Fruit fly (Drosophila melanogaster) whole organism, wandering third instar larva: ENCODE measurements around the gene CG32756.

Experiments used
- Abd-B ChIP-seq: fragments of >200 bp; optimal IDR thresholded peaks from 2 replicates; lab custom pipeline; 2017; ENCODE audit warnings: missing biosample characterization, missing genetic modification characterization
- CG32264 ChIP-seq: fragments of 200-800 bp; sonication (Bioruptor generic); optimal IDR thresholded peaks from 2 replicates; lab custom pipeline; 2016; ENCODE audit warnings: missing biosample characterization, missing genetic modification characterization
- CG9705 ChIP-seq: fragments of 200-800 bp; sonication (Bioruptor generic); optimal IDR thresholded peaks from 2 replicates; lab custom pipeline; 2018; ENCODE audit warnings: missing biosample characterization, mild to moderate bottlenecking, missing genetic modification characterization
- CrebA ChIP-seq: fragments of 200-800 bp; sonication (Bioruptor generic); optimal IDR thresholded peaks from 2 replicates; lab custom pipeline; 2016; ENCODE audit warnings: missing biosample characterization, mild to moderate bottlenecking, missing genetic modification characterization, borderline replicate concordance
- Dfd ChIP-seq: fragments of >200 bp; optimal IDR thresholded peaks from 2 replicates; lab custom pipeline; 2017; ENCODE audit warnings: missing biosample characterization, missing genetic modification characterization
- HLH106 ChIP-seq: fragments of 200-800 bp; optimal IDR thresholded peaks from 3 replicates; lab custom pipeline; 2019; ENCODE audit warnings: missing biosample characterization, mild to moderate bottlenecking, missing genetic modification characterization, moderate library complexity
- Hnf4 ChIP-seq: fragments of 200-800 bp; sonication (Bioruptor generic); optimal IDR thresholded peaks from 2 replicates; lab custom pipeline; 2016; ENCODE audit warnings: missing biosample characterization, mild to moderate bottlenecking, missing genetic modification characterization
- Hr78 ChIP-seq: fragments of >200 bp; optimal IDR thresholded peaks from 2 replicates; lab custom pipeline; 2017; ENCODE audit warnings: missing biosample characterization, missing genetic modification characterization
- Hr83 ChIP-seq: fragments of 200-300 bp; sonication (Bioruptor generic); optimal IDR thresholded peaks from 2 replicates; lab custom pipeline; 2016; ENCODE audit warnings: missing biosample characterization, mild to moderate bottlenecking, missing genetic modification characterization, moderate library complexity; ENCODE audit not compliant: poor library complexity, severe bottlenecking
- Jra ChIP-seq: sonication (Bioruptor generic); optimal IDR thresholded peaks from 2 replicates; lab custom pipeline; 2016; ENCODE audit warnings: missing biosample characterization, missing genetic modification characterization
- Mio ChIP-seq: sonication (Bioruptor generic); optimal IDR thresholded peaks from 2 replicates; lab custom pipeline; 2016; ENCODE audit warnings: missing biosample characterization, missing genetic modification characterization
- Myc ChIP-seq: fragments of >200 bp; optimal IDR thresholded peaks from 2 replicates; lab custom pipeline; 2017
- N ChIP-seq: fragments of >200 bp; optimal IDR thresholded peaks from 2 replicates; lab custom pipeline; 2018; ENCODE audit warnings: missing biosample characterization, missing external identifiers, missing genetic modification characterization
- OdsH ChIP-seq: fragments of 200-800 bp; sonication (Bioruptor generic); optimal IDR thresholded peaks from 2 replicates; lab custom pipeline; 2016; ENCODE audit warnings: missing biosample characterization, mild to moderate bottlenecking, missing genetic modification characterization
- Sp1 ChIP-seq: fragments of 200-800 bp; sonication (Bioruptor generic); optimal IDR thresholded peaks from 3 replicates; lab custom pipeline; 2019; ENCODE audit warnings: missing biosample characterization, mild to moderate bottlenecking, missing genetic modification characterization, moderate library complexity
- Vsx2 ChIP-seq: fragments of 200-300, 225-300 bp; sonication (Bioruptor generic); optimal IDR thresholded peaks from 2 replicates; lab custom pipeline; 2018; ENCODE audit warnings: missing biosample characterization, missing genetic modification characterization; ENCODE audit not compliant: partially characterized antibody
- br ChIP-seq: fragments of 200-800 bp; sonication (Bioruptor generic); optimal IDR thresholded peaks from 2 replicates; lab custom pipeline; 2016; ENCODE audit warnings: missing biosample characterization, missing genetic modification characterization
- dl ChIP-seq, 2 experiments: fragments of 175-275, 200-275 bp in 1 of 2; fragments of 200-275 bp in 1 of 2; sonication (Bioruptor generic); optimal IDR thresholded peaks; lab custom pipeline; 2018; ENCODE audit warnings: mild to moderate bottlenecking in 2 of 2, missing biosample characterization in 2 of 2, missing genetic modification characterization in 2 of 2, moderate library complexity in 2 of 2; ENCODE audit not compliant: partially characterized antibody in 2 of 2, insufficient read depth in 1 of 2
- dsf ChIP-seq: sonication (Bioruptor generic); optimal IDR thresholded peaks from 2 replicates; lab custom pipeline; 2016; ENCODE audit warnings: missing biosample characterization, missing genetic modification characterization, borderline replicate concordance
- ey ChIP-seq: fragments of 200-800 bp; sonication (Bioruptor generic); optimal IDR thresholded peaks from 2 replicates; lab custom pipeline; 2016; ENCODE audit warnings: missing biosample characterization, missing genetic modification characterization
- foxo ChIP-seq, 2 experiments: fragments of 200-800 bp; sonication (Bioruptor generic); optimal IDR thresholded peaks; 2 replicates in 1 of 2; 3 replicates in 1 of 2; lab custom pipeline; 2016 to 2017; ENCODE audit warnings: missing biosample characterization in 2 of 2, missing genetic modification characterization in 2 of 2
- fru ChIP-seq: fragments of 200-800 bp; sonication (Bioruptor generic); optimal IDR thresholded peaks from 3 replicates; lab custom pipeline; 2016; ENCODE audit warnings: missing biosample characterization, mild to moderate bottlenecking, missing genetic modification characterization
- h ChIP-seq: fragments of 200-800 bp; sonication (Bioruptor generic); optimal IDR thresholded peaks from 3 replicates; lab custom pipeline; 2016; ENCODE audit warnings: missing biosample characterization, mild to moderate bottlenecking, missing genetic modification characterization
- jim ChIP-seq: fragments of 175-275, 200-325 bp; sonication (Bioruptor generic); optimal IDR thresholded peaks from 2 replicates; lab custom pipeline; 2016; ENCODE audit warnings: missing biosample characterization, mild to moderate bottlenecking, missing genetic modification characterization
- lola ChIP-seq: fragments of >200 bp; optimal IDR thresholded peaks from 2 replicates; lab custom pipeline; 2017; ENCODE audit warnings: missing biosample characterization, missing genetic modification characterization
- pan ChIP-seq: fragments of >200 bp; optimal IDR thresholded peaks from 2 replicates; lab custom pipeline; 2017
- psq ChIP-seq: fragments of 200-800 bp; sonication (Bioruptor generic); optimal IDR thresholded peaks from 3 replicates; lab custom pipeline; 2017; ENCODE audit warnings: missing biosample characterization, mild to moderate bottlenecking, missing genetic modification characterization, moderate library complexity
- sage ChIP-seq: fragments of 200-800 bp; sonication (Bioruptor generic); optimal IDR thresholded peaks from 2 replicates; lab custom pipeline; 2016; ENCODE audit warnings: missing biosample characterization, mild to moderate bottlenecking, missing genetic modification characterization
- tai ChIP-seq: sonication (Bioruptor generic); optimal IDR thresholded peaks from 2 replicates; lab custom pipeline; 2016; ENCODE audit warnings: missing biosample characterization, missing genetic modification characterization
- usp ChIP-seq: fragments of >200 bp; optimal IDR thresholded peaks from 2 replicates; lab custom pipeline; 2017; ENCODE audit warnings: missing biosample characterization, missing genetic modification characterization
- woc ChIP-seq: sonication (Bioruptor generic); optimal IDR thresholded peaks from 2 replicates; lab custom pipeline; 2016; ENCODE audit warnings: missing biosample characterization, mild to moderate bottlenecking, missing genetic modification characterization

The CG32756 gene

DNA sequence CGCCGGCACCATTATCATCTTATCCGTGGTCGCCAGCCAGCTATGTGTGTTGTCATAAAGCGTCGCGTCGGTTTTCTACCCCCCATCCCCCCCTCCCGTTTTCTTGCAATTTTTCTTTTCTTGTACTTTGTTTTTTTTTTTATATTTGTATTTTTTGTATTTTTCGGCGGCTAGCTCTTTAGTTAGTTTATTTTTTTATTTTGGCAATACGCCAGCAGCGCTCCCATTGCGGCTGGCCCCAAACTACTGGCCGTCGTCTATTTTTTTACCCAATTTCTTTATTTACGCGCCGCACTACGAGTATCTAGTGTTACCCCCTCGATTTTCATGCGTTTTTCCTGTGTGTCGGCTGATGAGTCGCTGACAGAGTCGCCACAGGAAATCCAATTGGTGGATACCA lies 35.9 kb downstream of the CG32756 start:
- TF ChIP-seq usp (no peak), pan (lab: Kevin White, UChicago) (no peak), Abd-B (GFP tag; lab: Kevin White, UChicago) (no peak), CrebA (no peak), N (GFP tag; lab: Kevin White, UChicago) (no peak), h (GFP tag; lab: Kevin White, UChicago) (no peak), Hnf4 (GFP tag; lab: Kevin White, UChicago) (no peak), psq (no peak), CG32264 (no peak), Mio (GFP tag; lab: Kevin White, UChicago) (no peak), tai (GFP tag; lab: Kevin White, UChicago) (no peak), foxo (GFP tag; optimal IDR thresholded peaks at IDR 0.05; lab: Kevin White, UChicago) (no peak), Myc (lab: Kevin White, UChicago) (no peak), dsf (GFP tag; lab: Kevin White, UChicago) (no peak), sage (no peak), br (no peak), fru (GFP tag; lab: Kevin White, UChicago) (no peak)

DNA sequence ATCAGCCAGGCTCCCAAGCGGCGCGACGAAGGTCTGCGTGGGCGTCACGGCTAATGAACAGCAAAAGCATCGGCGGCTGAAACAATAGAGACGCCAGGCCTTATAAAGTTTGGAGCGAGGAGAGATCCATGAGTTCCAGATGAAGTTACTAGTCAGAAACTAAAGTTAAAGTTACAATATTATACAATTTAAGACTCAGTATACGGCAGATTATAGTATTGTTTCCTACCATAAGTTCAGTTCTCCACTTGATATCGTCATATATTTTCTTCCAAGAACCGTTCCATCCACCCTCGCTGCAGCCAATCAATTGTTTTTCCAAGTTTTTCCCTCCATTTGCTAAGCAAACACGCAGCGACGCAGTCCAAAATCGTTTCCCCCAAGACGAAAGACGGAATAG lies 37.9 kb downstream of the CG32756 start:
- TF ChIP-seq Vsx2 (GFP tag; lab: Kevin White, UChicago) (no peak), Hnf4 (GFP tag; lab: Kevin White, UChicago) (no peak), dsf (GFP tag; lab: Kevin White, UChicago) (no peak), Dfd (no peak), N (GFP tag; lab: Kevin White, UChicago) (no peak), sage (no peak), Hr83 (GFP tag; lab: Kevin White, UChicago) (no peak), usp (no peak), jim (GFP tag; lab: Kevin White, UChicago) (no peak), ey (GFP tag; lab: Kevin White, UChicago) (no peak)

dm6 chrX:5987362-5987761 lies 41.9 kb downstream of the CG32756 start:
- TF ChIP-seq foxo (GFP tag; optimal IDR thresholded peaks at IDR 0.05; lab: Kevin White, UChicago), result no peak
- TF ChIP-seq N (GFP tag; lab: Kevin White, UChicago), result no peak
- TF ChIP-seq Jra (GFP tag; lab: Kevin White, UChicago), result no peak
- TF ChIP-seq CrebA, result no peak
- TF ChIP-seq fru (GFP tag; lab: Kevin White, UChicago), result no peak
- TF ChIP-seq Sp1 (GFP tag; lab: Kevin White, UChicago), result no peak
- no peak for TF ChIP-seq pan (lab: Kevin White, UChicago)
- TF ChIP-seq usp, result no peak
- TF ChIP-seq Abd-B (GFP tag; lab: Kevin White, UChicago), result no peak
- no peak for TF ChIP-seq CG32264
- no peak for TF ChIP-seq Mio (GFP tag; lab: Kevin White, UChicago)
- no peak for TF ChIP-seq Hr78
- no peak for TF ChIP-seq ey (GFP tag; lab: Kevin White, UChicago)
- TF ChIP-seq CG9705 (GFP tag; lab: Kevin White, UChicago), result no peak

DNA sequence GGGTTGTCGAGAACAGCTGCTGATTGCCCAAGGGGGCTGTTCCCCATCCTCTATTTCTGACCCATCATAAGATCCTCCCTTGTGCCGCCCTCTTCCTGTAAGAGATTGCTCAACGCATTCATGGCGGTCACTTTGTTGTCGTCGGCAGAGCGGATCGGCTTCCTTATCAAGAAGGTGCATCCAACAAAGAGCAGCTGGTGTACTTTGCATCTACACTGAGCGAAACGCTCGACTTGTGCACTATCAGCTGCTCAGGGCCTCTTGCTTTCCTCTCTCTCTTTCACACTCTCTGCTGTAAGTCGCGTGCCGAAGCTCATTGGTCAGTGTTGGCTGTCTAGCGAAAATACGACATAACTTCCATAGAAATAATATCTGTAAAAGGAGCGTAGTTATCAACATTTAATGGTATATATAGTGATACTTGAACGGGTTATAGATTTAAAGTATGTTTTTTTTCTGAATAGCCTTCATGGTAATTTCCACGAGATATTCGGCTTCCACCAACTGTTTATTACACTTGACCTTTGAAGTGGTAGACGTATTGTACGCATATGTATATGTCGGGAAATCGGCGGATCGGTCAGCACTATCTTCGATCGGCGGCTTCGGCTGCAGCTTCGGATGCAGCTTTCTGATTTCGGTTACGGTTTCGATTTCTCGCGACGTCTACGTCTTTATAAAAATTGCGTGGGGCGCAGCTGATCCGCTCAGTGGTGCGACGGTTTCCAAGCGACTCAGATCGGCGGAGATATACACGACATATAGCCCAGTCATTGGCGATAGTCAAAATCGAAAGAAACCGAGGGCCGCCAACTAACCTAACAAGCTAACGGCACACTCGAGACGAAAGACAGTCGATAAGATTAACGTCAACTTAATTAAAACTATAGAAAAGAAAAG lies 42.9 kb downstream of the CG32756 start, which contains the start of gene CG5966:
TSS of gene CG5966 (plus strand) at position 704 of the 900 bp plus-strand sequence.
- TF ChIP-seq CG9705 (GFP tag; lab: Kevin White, UChicago), result no peak
- no peak for TF ChIP-seq lola (GFP tag; lab: Kevin White, UChicago)
- peak; percentile 70 for TF ChIP-seq Myc (lab: Kevin White, UChicago)
- no peak for TF ChIP-seq foxo (GFP tag; optimal IDR thresholded peaks at IDR 0.05; lab: Kevin White, UChicago)
- no peak for TF ChIP-seq dsf (GFP tag; lab: Kevin White, UChicago)
- no peak for TF ChIP-seq HLH106
- peak; percentile 35 for TF ChIP-seq h (GFP tag; lab: Kevin White, UChicago)
- TF ChIP-seq tai (GFP tag; lab: Kevin White, UChicago), result no peak
- no peak for TF ChIP-seq Mio (GFP tag; lab: Kevin White, UChicago)
- no peak for TF ChIP-seq sage
- no peak for TF ChIP-seq Sp1 (GFP tag; lab: Kevin White, UChicago)
- no peak for TF ChIP-seq Abd-B (GFP tag; lab: Kevin White, UChicago)
- no peak for TF ChIP-seq dl (GFP tag; optimal IDR thresholded peaks at IDR 0.05; lab: Kevin White, UChicago; ENCODE audit: insufficient read depth in 1 of 2, partially characterized antibody in 2 of 2)
- no peak for TF ChIP-seq psq
- no peak for TF ChIP-seq OdsH (GFP tag; lab: Kevin White, UChicago)
- no peak for TF ChIP-seq Hr83 (GFP tag; lab: Kevin White, UChicago)
- no peak for TF ChIP-seq CG32264
- peak; percentile 20 for TF ChIP-seq woc (GFP tag; lab: Kevin White, UChicago)
- no peak for TF ChIP-seq N (GFP tag; lab: Kevin White, UChicago)
- TF ChIP-seq Hr78, result no peak
- TF ChIP-seq Hnf4 (GFP tag; lab: Kevin White, UChicago), result peak; percentile 57
